Worm (Caenorhabditis elegans) whole organism, L2 larva: ENCODE data around the gene vha-1.

Experiments
- C34F6.9 ChIP-seq: fragments of 150-350 bp; optimal IDR thresholded peaks from 2 replicates; lab custom pipeline; 2014; ENCODE audit warnings: missing biosample characterization, missing genetic modification characterization
- F13H6.1 ChIP-seq: sonication (generic microtip); optimal IDR thresholded peaks from 2 replicates; lab custom pipeline; 2016; ENCODE audit warnings: missing genetic modification characterization, missing compliant biosample characterization
- R02D3.7 ChIP-seq: fragments of 150-350 bp; optimal IDR thresholded peaks from 2 replicates; lab custom pipeline; 2014; ENCODE audit warnings: missing biosample characterization, missing genetic modification characterization
- Y55F3AM.14 ChIP-seq: fragments of 200-800 bp; sonication (Bioruptor generic); optimal IDR thresholded peaks from 2 replicates; lab custom pipeline; 2018; ENCODE audit warnings: mild to moderate bottlenecking, missing genetic modification characterization, missing compliant biosample characterization
- ZK546.5 ChIP-seq: sonication (generic microtip); optimal IDR thresholded peaks from 2 replicates; lab custom pipeline; 2017; ENCODE audit warnings: missing biosample characterization, missing genetic modification characterization
- alr-1 ChIP-seq: fragments of 150-350 bp; optimal IDR thresholded peaks from 2 replicates; lab custom pipeline; 2014; ENCODE audit warnings: missing biosample characterization, missing genetic modification characterization
- aly-2 ChIP-seq: fragments of 150-350 bp; optimal IDR thresholded peaks from 2 replicates; lab custom pipeline; 2014; ENCODE audit warnings: missing biosample characterization, missing genetic modification characterization
- ama-1 ChIP-seq: fragments of 150-350 bp; optimal IDR thresholded peaks from 2 replicates; lab custom pipeline; 2018; ENCODE audit warnings: inconsistent platforms
- blmp-1 ChIP-seq: sonication (generic microtip); optimal IDR thresholded peaks from 2 replicates; lab custom pipeline; 2017; ENCODE audit warnings: missing genetic modification characterization, mild to moderate bottlenecking, missing compliant biosample characterization, antibody characterized with exemption, moderate library complexity; ENCODE audit not compliant: insufficient read depth
- ceh-82 ChIP-seq: fragments of 150-350 bp; optimal IDR thresholded peaks from 2 replicates; lab custom pipeline; 2014; ENCODE audit warnings: missing biosample characterization, missing genetic modification characterization
- crh-2 ChIP-seq: sonication (generic microtip); optimal IDR thresholded peaks from 2 replicates; lab custom pipeline; 2017; ENCODE audit warnings: missing biosample characterization, missing genetic modification characterization
- dmd-4 ChIP-seq: sonication (generic microtip); optimal IDR thresholded peaks from 2 replicates; lab custom pipeline; 2017; ENCODE audit warnings: missing biosample characterization, missing genetic modification characterization
- egl-27 ChIP-seq: sonication (generic microtip); optimal IDR thresholded peaks from 3 replicates; lab custom pipeline; 2017; ENCODE audit warnings: missing biosample characterization, missing genetic modification reagents, missing genetic modification characterization
- elt-3 ChIP-seq: sonication (generic microtip); optimal IDR thresholded peaks from 2 replicates; lab custom pipeline; 2017; ENCODE audit warnings: missing biosample characterization, missing genetic modification characterization
- fos-1 ChIP-seq: fragments of 150-350 bp; optimal IDR thresholded peaks from 2 replicates; lab custom pipeline; 2014; ENCODE audit warnings: missing biosample characterization, missing genetic modification characterization
- gmeb-1 ChIP-seq: fragments of 150-350 bp; optimal IDR thresholded peaks from 2 replicates; lab custom pipeline; 2014; ENCODE audit warnings: missing biosample characterization, missing genetic modification characterization
- lin-11 ChIP-seq: fragments of 150-350 bp; sonication (generic microtip); optimal IDR thresholded peaks from 2 replicates; lab custom pipeline; 2014; ENCODE audit warnings: missing biosample characterization, missing genetic modification characterization, inconsistent platforms, mixed read lengths
- lin-39 ChIP-seq: fragments of 150-350 bp; optimal IDR thresholded peaks from 2 replicates; lab custom pipeline; 2014; ENCODE audit warnings: missing biosample characterization, missing genetic modification reagents, missing genetic modification characterization
- lsy-2 ChIP-seq, 2 experiments: fragments of 150-350 bp in 1 of 2; sonication (generic microtip) in 1 of 2; optimal IDR thresholded peaks; 2 replicates each; lab custom pipeline; 2014 to 2017; ENCODE audit warnings: missing biosample characterization in 2 of 2, missing genetic modification characterization in 2 of 2
- mbf-1 ChIP-seq: sonication (generic microtip); optimal IDR thresholded peaks from 2 replicates; lab custom pipeline; 2017; ENCODE audit warnings: missing biosample characterization, missing genetic modification characterization
- mdl-1 ChIP-seq, 2 experiments: fragments of 150-350 bp in 1 of 2; sonication (generic microtip) in 1 of 2; optimal IDR thresholded peaks; 2 replicates each; lab custom pipeline; 2017; ENCODE audit warnings: missing biosample characterization in 2 of 2, missing genetic modification characterization in 2 of 2
- nhr-129 ChIP-seq: fragments of 150-350 bp; optimal IDR thresholded peaks from 2 replicates; lab custom pipeline; 2014; ENCODE audit warnings: missing biosample characterization, missing genetic modification characterization
- nhr-21 ChIP-seq: fragments of 150-350 bp; optimal IDR thresholded peaks from 2 replicates; lab custom pipeline; 2014; ENCODE audit warnings: missing biosample characterization, missing genetic modification characterization
- nhr-23 ChIP-seq: fragments of 150-350 bp; optimal IDR thresholded peaks from 2 replicates; lab custom pipeline; 2014; ENCODE audit warnings: missing biosample characterization, missing genetic modification reagents, missing genetic modification characterization
- nhr-237 ChIP-seq: fragments of 150-350 bp; optimal IDR thresholded peaks from 2 replicates; lab custom pipeline; 2014; ENCODE audit warnings: missing biosample characterization, missing genetic modification characterization
- nhr-25 ChIP-seq: fragments of 150-350 bp; sonication (generic microtip); optimal IDR thresholded peaks from 3 replicates; lab custom pipeline; 2014; ENCODE audit warnings: missing biosample characterization, missing genetic modification characterization
- nhr-6 ChIP-seq: fragments of 150-350 bp; optimal IDR thresholded peaks from 2 replicates; lab custom pipeline; 2014; ENCODE audit warnings: missing biosample characterization, missing genetic modification characterization
- peb-1 ChIP-seq: fragments of 150-350 bp; optimal IDR thresholded peaks from 2 replicates; lab custom pipeline; 2014; ENCODE audit warnings: missing biosample characterization, missing genetic modification characterization
- sem-4 ChIP-seq: fragments of 150-350 bp; optimal IDR thresholded peaks from 2 replicates; lab custom pipeline; 2014; ENCODE audit warnings: missing biosample characterization, missing genetic modification reagents, missing genetic modification characterization
- skn-1 ChIP-seq: sonication (generic microtip); optimal IDR thresholded peaks from 2 replicates; lab custom pipeline; 2017; ENCODE audit warnings: missing biosample characterization, missing genetic modification characterization
- sma-3 ChIP-seq: sonication (generic microtip); optimal IDR thresholded peaks from 2 replicates; lab custom pipeline; 2016; ENCODE audit warnings: missing genetic modification reagents, missing genetic modification characterization, missing compliant biosample characterization
- sma-9 ChIP-seq, 2 experiments: fragments of 150-350 bp in 1 of 2; sonication (generic microtip) in 1 of 2; optimal IDR thresholded peaks; 2 replicates each; lab custom pipeline; 2014 to 2016; ENCODE audit warnings: missing genetic modification characterization in 2 of 2, mild to moderate bottlenecking in 1 of 2, missing biosample characterization in 1 of 2, missing compliant biosample characterization in 1 of 2, missing genetic modification reagents in 1 of 2, moderate library complexity in 1 of 2
- snpc-4 ChIP-seq: fragments of 150-350 bp; optimal IDR thresholded peaks from 2 replicates; lab custom pipeline; 2014; ENCODE audit warnings: missing biosample characterization, missing genetic modification characterization
- unc-39 ChIP-seq: fragments of 150-350 bp; optimal IDR thresholded peaks from 2 replicates; lab custom pipeline; 2014; ENCODE audit warnings: missing biosample characterization, missing genetic modification characterization
- unc-55 ChIP-seq: fragments of 150-350 bp; sonication (generic microtip); optimal IDR thresholded peaks from 3 replicates; lab custom pipeline; 2014; ENCODE audit warnings: missing biosample characterization, missing genetic modification reagents, missing genetic modification characterization
- unc-62 ChIP-seq: fragments of 150-350 bp; optimal IDR thresholded peaks from 2 replicates; lab custom pipeline; 2014; ENCODE audit warnings: missing biosample characterization, missing genetic modification reagents, missing genetic modification characterization
- zag-1 ChIP-seq: fragments of 150-350 bp; optimal IDR thresholded peaks from 2 replicates; lab custom pipeline; 2014; ENCODE audit warnings: missing biosample characterization, missing genetic modification characterization
- ztf-11 ChIP-seq: sonication (generic microtip); optimal IDR thresholded peaks from 2 replicates; lab custom pipeline; 2017; ENCODE audit warnings: missing biosample characterization, missing genetic modification characterization
- ztf-4 ChIP-seq: fragments of 150-350 bp; optimal IDR thresholded peaks from 2 replicates; lab custom pipeline; 2014; ENCODE audit warnings: missing biosample characterization, missing genetic modification characterization

The vha-1 gene

DNA sequence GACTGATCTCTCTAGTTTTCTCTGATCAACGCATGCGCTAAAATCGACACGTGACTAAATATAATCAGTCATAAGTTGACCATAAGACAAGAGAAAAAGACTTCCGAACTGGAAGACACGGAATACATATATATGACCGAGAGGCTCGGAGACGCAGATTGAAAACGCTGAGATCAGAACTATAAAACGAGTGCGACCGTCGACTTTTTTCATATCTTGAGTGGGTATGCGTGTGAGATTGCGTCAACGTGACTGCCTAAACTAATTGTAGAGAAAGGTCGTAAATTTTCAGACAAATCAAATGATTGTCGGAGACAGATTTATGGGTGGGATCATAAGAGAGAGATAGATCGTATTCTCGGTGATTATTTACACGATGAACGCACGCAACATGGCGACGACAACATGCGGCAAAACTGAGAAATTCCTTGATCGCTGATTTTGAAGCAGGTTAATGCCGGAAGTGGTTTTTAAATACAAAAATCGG lies 26.5 kb downstream of the vha-1 start:
- peak; percentile 3 for TF ChIP-seq Y55F3AM.14
- peak; percentile 80 for TF ChIP-seq ama-1 (lab: Kevin White, UChicago)
- no peak for TF ChIP-seq unc-62 (GFP tag; lab: Kevin White, UChicago)
- no peak for TF ChIP-seq R02D3.7 (tag; lab: Kevin White, UChicago)
- TF ChIP-seq sem-4 (tag; lab: Kevin White, UChicago) = no peak
- no peak for TF ChIP-seq elt-3 (tag; lab: Kevin White, UChicago)
- TF ChIP-seq nhr-21 (tag; lab: Kevin White, UChicago) = peak; percentile 63
- no peak for TF ChIP-seq mbf-1
- TF ChIP-seq unc-39 (tag; lab: Kevin White, UChicago) = no peak
- no peak for TF ChIP-seq skn-1 (tag; lab: Kevin White, UChicago)
- no peak for TF ChIP-seq nhr-23 (tag; lab: Kevin White, UChicago)
- peak; percentile 75 for TF ChIP-seq nhr-25 (tag; lab: Kevin White, UChicago)
- TF ChIP-seq alr-1 = no peak
- no peak for TF ChIP-seq ZK546.5 (tag; lab: Kevin White, UChicago)
- TF ChIP-seq lin-39 (tag; lab: Kevin White, UChicago) = no peak
- TF ChIP-seq aly-2 = no peak
- no peak for TF ChIP-seq snpc-4 (tag; lab: Kevin White, UChicago)
- TF ChIP-seq nhr-129 (tag; lab: Kevin White, UChicago) = peak; percentile 13
- TF ChIP-seq lsy-2 (tag; optimal IDR thresholded peaks at IDR 0.05; lab: Kevin White, UChicago) = peak in 1 of 2 experiments; percentile 26
- TF ChIP-seq crh-2 (tag; lab: Kevin White, UChicago) = peak; percentile 23
- peak; percentile 62 for TF ChIP-seq sma-9 (GFP tag; optimal IDR thresholded peaks at IDR 0.05; lab: Kevin White, UChicago)
- TF ChIP-seq sma-9 (tag; optimal IDR thresholded peaks at IDR 0.05; lab: Kevin White, UChicago) = no peak
- TF ChIP-seq gmeb-1 (tag; lab: Kevin White, UChicago) = peak; percentile 52
- no peak for TF ChIP-seq dmd-4 (tag; lab: Kevin White, UChicago)
- TF ChIP-seq mdl-1 (tag; optimal IDR thresholded peaks at IDR 0.05; lab: Kevin White, UChicago) = peak in 1 of 2 experiments; percentile 28
- TF ChIP-seq sma-3 (GFP tag; lab: Kevin White, UChicago) = peak; percentile 61
- no peak for TF ChIP-seq egl-27 (tag; lab: Kevin White, UChicago)
- TF ChIP-seq nhr-237 (tag; lab: Kevin White, UChicago) = no peak
- TF ChIP-seq blmp-1 (tag; lab: Kevin White, UChicago) = peak; percentile 46
- TF ChIP-seq ztf-4 = peak; percentile 14
- no peak for TF ChIP-seq ceh-82
- no peak for TF ChIP-seq zag-1 (tag; lab: Kevin White, UChicago)

DNA sequence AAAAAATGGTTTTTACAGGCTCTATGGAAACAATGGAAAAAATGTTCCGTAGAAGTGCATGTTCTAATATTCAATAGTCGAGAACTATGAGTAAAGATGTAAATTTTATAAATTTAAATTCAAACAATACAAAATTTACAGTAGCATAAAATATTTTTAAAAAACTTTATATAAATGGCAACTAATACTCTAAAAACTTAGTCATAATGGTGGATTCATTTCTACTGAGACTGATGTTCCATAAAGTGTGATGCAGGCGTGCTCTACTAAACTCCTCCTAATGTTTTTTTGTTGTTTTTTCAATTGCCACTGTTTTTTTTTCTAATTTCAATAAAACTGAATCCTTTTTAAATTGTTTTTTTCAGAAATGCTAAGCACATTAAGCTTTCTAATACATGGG lies 27.1 kb downstream of the vha-1 start, which contains the start of gene gtap-2:
Gene gtap-2, plus strand, starts transcription at position 366 of the 400 bp plus-strand sequence.
- TF ChIP-seq blmp-1 (tag; lab: Kevin White, UChicago) (no peak), C34F6.9 (tag; lab: Kevin White, UChicago) (peak; percentile 69), lsy-2 (tag; optimal IDR thresholded peaks at IDR 0.05; lab: Kevin White, UChicago) (peak in 1 of 2 experiments; percentile 65), ama-1 (lab: Kevin White, UChicago) (no peak), lin-39 (tag; lab: Kevin White, UChicago) (no peak), unc-55 (GFP tag; lab: Kevin White, UChicago) (peak; percentile 64), sma-9 (GFP tag; optimal IDR thresholded peaks at IDR 0.05; lab: Kevin White, UChicago) (peak; percentile 15), sma-9 (tag; optimal IDR thresholded peaks at IDR 0.05; lab: Kevin White, UChicago) (no peak), mbf-1 (no peak), nhr-21 (tag; lab: Kevin White, UChicago) (no peak)

DNA sequence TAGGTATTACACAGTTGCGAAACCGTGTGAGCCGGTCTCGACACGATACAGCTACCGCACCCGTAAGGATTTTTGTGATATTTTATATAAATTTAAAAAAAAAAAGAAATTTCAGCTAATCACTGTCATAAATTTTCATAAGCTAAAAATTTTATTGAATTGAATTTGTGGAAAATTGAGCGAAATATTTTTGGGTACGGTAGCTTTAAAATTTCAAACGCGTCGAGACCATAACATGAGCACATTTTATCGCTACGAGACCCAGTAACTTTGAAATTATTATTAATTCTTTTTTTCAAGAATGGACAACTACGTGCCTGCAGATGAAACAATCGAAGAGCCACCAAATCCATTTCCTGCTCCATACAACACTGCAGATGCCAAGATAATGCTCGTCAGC lies 32.1 kb downstream of the vha-1 start, which contains the start of gene ZK632.14:
Gene ZK632.14, plus strand, starts transcription at position 301 of the 400 bp plus-strand sequence.
- TF ChIP-seq zag-1 (tag; lab: Kevin White, UChicago) (no peak), skn-1 (tag; lab: Kevin White, UChicago) (no peak), alr-1 (no peak), gmeb-1 (tag; lab: Kevin White, UChicago) (no peak), R02D3.7 (tag; lab: Kevin White, UChicago) (no peak)

DNA sequence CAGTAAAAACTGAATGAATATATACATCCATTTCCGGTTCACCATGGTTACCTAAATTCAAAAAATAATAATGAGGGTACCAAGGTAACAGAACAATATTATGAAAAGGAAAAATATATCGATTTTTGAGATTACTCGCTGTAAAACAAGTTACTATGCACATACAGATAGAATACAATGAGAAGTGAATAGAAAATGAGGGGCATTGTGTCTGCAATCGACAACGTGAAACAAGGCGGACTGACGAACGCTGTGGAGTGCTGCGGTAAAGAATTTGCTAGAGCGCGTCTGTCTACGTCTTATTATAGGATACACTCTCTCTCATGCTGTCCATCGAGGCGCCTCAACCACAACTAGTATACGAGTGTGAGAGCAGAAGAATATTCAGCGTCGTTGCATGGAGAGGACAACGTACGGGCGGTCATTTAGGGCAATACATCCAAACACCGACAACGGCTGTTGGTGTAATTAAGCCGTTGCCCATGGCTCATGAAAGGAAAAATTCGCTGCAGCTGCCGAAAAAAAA lies 36.1 kb downstream of the vha-1 start, which contains the start of gene cnx-1:
Gene cnx-1, minus strand, starts transcription at position 51 of the 526 bp plus-strand sequence.
- TF ChIP-seq dmd-4 (tag; lab: Kevin White, UChicago) (no peak), nhr-25 (tag; lab: Kevin White, UChicago) (no peak), lin-39 (tag; lab: Kevin White, UChicago) (no peak), nhr-129 (tag; lab: Kevin White, UChicago) (peak; percentile 52), C34F6.9 (tag; lab: Kevin White, UChicago) (peak; percentile 51), crh-2 (tag; lab: Kevin White, UChicago) (peak; percentile 10), unc-62 (GFP tag; lab: Kevin White, UChicago) (no peak), nhr-23 (tag; lab: Kevin White, UChicago) (no peak), Y55F3AM.14 (no peak), skn-1 (tag; lab: Kevin White, UChicago) (no peak), nhr-6 (no peak), elt-3 (tag; lab: Kevin White, UChicago) (no peak), unc-55 (GFP tag; lab: Kevin White, UChicago) (peak; percentile 49), egl-27 (tag; lab: Kevin White, UChicago) (no peak), mdl-1 (tag; optimal IDR thresholded peaks at IDR 0.05; lab: Kevin White, UChicago) (no peak), fos-1 (tag; lab: Kevin White, UChicago) (no peak), ama-1 (lab: Kevin White, UChicago) (peak; percentile 31), aly-2 (no peak), zag-1 (tag; lab: Kevin White, UChicago) (no peak), peb-1 (tag; lab: Kevin White, UChicago) (no peak), nhr-237 (tag; lab: Kevin White, UChicago) (no peak), lsy-2 (tag; optimal IDR thresholded peaks at IDR 0.05; lab: Kevin White, UChicago) (peak; percentile 11), sma-3 (GFP tag; lab: Kevin White, UChicago) (no peak), lin-11 (tag; lab: Kevin White, UChicago) (peak; percentile 34), ztf-11 (no peak), ztf-4 (peak; percentile 21), F13H6.1 (tag; lab: Kevin White, UChicago) (peak; percentile 1), gmeb-1 (tag; lab: Kevin White, UChicago) (no peak), sem-4 (tag; lab: Kevin White, UChicago) (no peak), sma-9 (GFP tag; optimal IDR thresholded peaks at IDR 0.05; lab: Kevin White, UChicago) (no peak), sma-9 (tag; optimal IDR thresholded peaks at IDR 0.05; lab: Kevin White, UChicago) (no peak)
